Fruit fly (Drosophila melanogaster) whole organism, pupa: ENCODE results near the gene CG13088.

ENCODE experiments used
- CG13204 ChIP-seq: fragments of 200-800 bp; sonication (Bioruptor generic); optimal IDR thresholded peaks from 2 replicates; lab custom pipeline; 2018; ENCODE audit warnings: missing biosample characterization, mild to moderate bottlenecking, missing genetic modification characterization, moderate library complexity
- CG14655 ChIP-seq: fragments of 200-800 bp; sonication (Bioruptor generic); optimal IDR thresholded peaks from 3 replicates; lab custom pipeline; 2017; ENCODE audit warnings: mild to moderate bottlenecking, missing biosample characterization, missing genetic modification reagents, missing genetic modification characterization
- CG15710 ChIP-seq: fragments of 200-800 bp; sonication (Bioruptor generic); optimal IDR thresholded peaks from 2 replicates; lab custom pipeline; 2018; ENCODE audit warnings: missing biosample characterization, mild to moderate bottlenecking, missing genetic modification characterization, moderate library complexity
- CG17806 ChIP-seq: fragments of 200-800 bp; sonication (Bioruptor generic); optimal IDR thresholded peaks from 2 replicates; lab custom pipeline; 2018; ENCODE audit warnings: missing biosample characterization, mild to moderate bottlenecking, missing genetic modification characterization, moderate library complexity
- CG34367 ChIP-seq: fragments of 200-800 bp; sonication (Bioruptor generic); optimal IDR thresholded peaks from 2 replicates; lab custom pipeline; 2018; ENCODE audit warnings: missing biosample characterization, mild to moderate bottlenecking, missing genetic modification characterization
- CG8159 ChIP-seq: fragments of 200-800 bp; sonication (Bioruptor generic); optimal IDR thresholded peaks from 3 replicates; lab custom pipeline; 2018; ENCODE audit warnings: missing biosample characterization, mild to moderate bottlenecking, missing genetic modification characterization, moderate library complexity
- CG8301 ChIP-seq: fragments of 200-800 bp; sonication (Bioruptor generic); optimal IDR thresholded peaks from 2 replicates; lab custom pipeline; 2018; ENCODE audit warnings: missing biosample characterization, mild to moderate bottlenecking, missing genetic modification characterization
- EcR ChIP-seq: fragments of 200-800 bp; sonication (Bioruptor generic); optimal IDR thresholded peaks from 3 replicates; lab custom pipeline; 2019; ENCODE audit warnings: missing biosample characterization, missing genetic modification characterization, mild to moderate bottlenecking, moderate library complexity, missing genetic modification reagents
- Ets98B ChIP-seq: fragments of 200-800 bp; sonication (Bioruptor generic); IDR thresholded peaks from 2 replicates; pipeline ENCODE4 v1.3.6; 2022; ENCODE audit warnings: missing biosample characterization, missing genetic modification characterization
- Pif1A ChIP-seq: fragments of 200-800 bp; sonication (Bioruptor generic); optimal IDR thresholded peaks from 3 replicates; lab custom pipeline; 2016; ENCODE audit warnings: missing biosample characterization, missing genetic modification characterization
- Pif1B ChIP-seq: fragments of 200-800 bp; sonication (Bioruptor generic); optimal IDR thresholded peaks from 3 replicates; lab custom pipeline; 2016; ENCODE audit warnings: missing biosample characterization, missing genetic modification characterization
- Snoo ChIP-seq: fragments of 200-800 bp; sonication (Bioruptor generic); optimal IDR thresholded peaks from 3 replicates; lab custom pipeline; 2017; ENCODE audit warnings: missing biosample characterization, mild to moderate bottlenecking, missing genetic modification characterization, inconsistent platforms
- gl ChIP-seq: fragments of 200-800 bp; sonication (Bioruptor generic); optimal IDR thresholded peaks from 2 replicates; lab custom pipeline; 2018; ENCODE audit warnings: missing biosample characterization, mild to moderate bottlenecking, missing genetic modification characterization
- rn ChIP-seq: fragments of 200-800 bp; sonication (Bioruptor generic); IDR thresholded peaks from 2 replicates; pipeline ENCODE4 v1.3.6; 2022; ENCODE audit warnings: missing biosample characterization, missing genetic modification characterization

DNA sequence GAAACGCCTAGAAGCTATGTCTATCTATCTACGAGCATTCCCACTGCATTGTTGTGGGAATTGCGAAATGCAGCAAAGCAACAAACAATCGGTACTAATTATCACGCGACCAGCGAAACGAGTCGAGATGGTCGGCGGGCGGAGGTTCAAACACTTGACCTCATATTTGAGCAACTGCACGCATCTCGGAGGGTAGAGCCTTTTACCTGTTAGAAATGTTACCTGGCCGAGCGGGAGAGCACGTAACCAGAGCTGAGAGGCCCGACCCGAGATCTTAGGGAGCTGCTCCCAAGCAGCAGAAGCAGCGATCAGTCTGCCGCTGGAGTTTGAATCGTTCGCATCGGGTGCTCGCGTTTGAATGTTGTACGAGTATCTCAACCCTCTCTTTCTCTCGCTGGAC is 10.4 kb upstream of the CG13088 start:
- no peak for TF ChIP-seq CG13204 (GFP tag; lab: Kevin White, UChicago)
- TF ChIP-seq Ets98B: no peak
- no peak for TF ChIP-seq Pif1B (GFP tag; lab: Kevin White, UChicago)
- no peak for TF ChIP-seq Pif1A (GFP tag; lab: Kevin White, UChicago)
- TF ChIP-seq CG8159: no peak
- TF ChIP-seq CG34367: no peak
- no peak for TF ChIP-seq rn
- no peak for TF ChIP-seq CG15710 (tag; lab: Kevin White, UChicago)
- TF ChIP-seq Snoo: no peak
- TF ChIP-seq EcR: no peak
- no peak for TF ChIP-seq CG17806 (tag; lab: Kevin White, UChicago)
- no peak for TF ChIP-seq gl (tag; lab: Kevin White, UChicago)
- no peak for TF ChIP-seq CG8301 (tag; lab: Kevin White, UChicago)
- no peak for TF ChIP-seq CG14655
